Fruit fly (Drosophila melanogaster) whole organism, adult: ENCODE results near the gene CG12994.

Experiments
- CG11617 ChIP-seq: fragments of 200-800 bp; sonication (Bioruptor generic); optimal IDR thresholded peaks from 2 replicates; lab custom pipeline; 2017; ENCODE audit warnings: mild to moderate bottlenecking, missing biosample characterization, missing genetic modification reagents, missing genetic modification characterization
- CG12768 ChIP-seq: fragments of 200-800 bp; sonication (Bioruptor generic); optimal IDR thresholded peaks from 2 replicates; lab custom pipeline; 2017; ENCODE audit warnings: missing biosample characterization, missing genetic modification characterization, mild to moderate bottlenecking, moderate library complexity, missing genetic modification reagents
- CG14711 ChIP-seq: fragments of 200-800 bp; sonication (Bioruptor generic); optimal IDR thresholded peaks from 2 replicates; lab custom pipeline; 2018; ENCODE audit warnings: missing biosample characterization, mild to moderate bottlenecking, missing genetic modification characterization, moderate library complexity
- CG1620 ChIP-seq: fragments of 200-800 bp; sonication (Bioruptor generic); optimal IDR thresholded peaks from 2 replicates; lab custom pipeline; 2016; ENCODE audit warnings: missing biosample characterization, missing genetic modification characterization
- CG33017 ChIP-seq: fragments of 200-800 bp; sonication (Bioruptor generic); optimal IDR thresholded peaks from 2 replicates; lab custom pipeline; 2018; ENCODE audit warnings: missing biosample characterization, mild to moderate bottlenecking, missing genetic modification characterization, moderate library complexity
- CG5204 ChIP-seq: fragments of 200-800 bp; sonication (Bioruptor generic); optimal IDR thresholded peaks from 2 replicates; lab custom pipeline; 2016; ENCODE audit warnings: missing biosample characterization, missing genetic modification characterization
- CG7045 ChIP-seq: fragments of 200-800 bp; sonication (Bioruptor generic); optimal IDR thresholded peaks from 2 replicates; lab custom pipeline; 2017; ENCODE audit warnings: missing biosample characterization, mild to moderate bottlenecking, missing genetic modification characterization
- CG7101 ChIP-seq: fragments of 200-800 bp; sonication (Bioruptor generic); optimal IDR thresholded peaks from 2 replicates; lab custom pipeline; 2018; ENCODE audit warnings: missing biosample characterization, mild to moderate bottlenecking, missing genetic modification characterization, moderate library complexity
- Clk ChIP-seq: fragments of 200-800 bp; sonication (Bioruptor generic); optimal IDR thresholded peaks from 2 replicates; lab custom pipeline; 2017; ENCODE audit warnings: missing biosample characterization, missing genetic modification characterization
- Crg-1 ChIP-seq: fragments of 200-800 bp; sonication (Bioruptor generic); optimal IDR thresholded peaks from 2 replicates; lab custom pipeline; 2016; ENCODE audit warnings: missing biosample characterization, missing genetic modification characterization
- Hr96 ChIP-seq: fragments of 200-800 bp; sonication (Bioruptor generic); optimal IDR thresholded peaks from 2 replicates; lab custom pipeline; 2016; ENCODE audit warnings: missing biosample characterization, missing genetic modification characterization
- Mnt ChIP-seq: fragments of 200-800 bp; sonication (Bioruptor generic); optimal IDR thresholded peaks from 2 replicates; lab custom pipeline; 2016; ENCODE audit warnings: missing biosample characterization, mild to moderate bottlenecking, missing genetic modification characterization
- bab1 ChIP-seq: fragments of 200-800 bp; sonication (Bioruptor generic); optimal IDR thresholded peaks from 3 replicates; lab custom pipeline; 2019; ENCODE audit warnings: missing biosample characterization, mild to moderate bottlenecking, missing genetic modification characterization, moderate library complexity
- cic ChIP-seq: fragments of 200-800 bp; sonication (Bioruptor generic); optimal IDR thresholded peaks from 2 replicates; lab custom pipeline; 2017; ENCODE audit warnings: missing biosample characterization, mild to moderate bottlenecking, missing genetic modification characterization, moderate library complexity
- cnc ChIP-seq, 2 experiments: fragments of >200 bp; optimal IDR thresholded peaks; 2 replicates each; lab custom pipeline; 2017
- kay ChIP-seq: fragments of 200-800 bp; sonication (Bioruptor generic); peaks from one replicate; lab custom pipeline; 2016; ENCODE audit warnings: missing biosample characterization, missing genetic modification characterization, borderline replicate concordance
- ovo ChIP-seq: fragments of 200-800 bp; sonication (Bioruptor generic); optimal IDR thresholded peaks from 2 replicates; lab custom pipeline; 2016; ENCODE audit warnings: missing biosample characterization, missing genetic modification characterization
- pad ChIP-seq: fragments of 200-800 bp; sonication (Bioruptor generic); optimal IDR thresholded peaks from 3 replicates; lab custom pipeline; 2017; ENCODE audit warnings: missing biosample characterization, missing genetic modification characterization, mild to moderate bottlenecking, moderate library complexity, missing genetic modification reagents
- tj ChIP-seq: fragments of 200-800 bp; sonication (Bioruptor generic); optimal IDR thresholded peaks from 3 replicates; lab custom pipeline; 2017; ENCODE audit warnings: missing biosample characterization, mild to moderate bottlenecking, missing genetic modification characterization, moderate library complexity
- toe ChIP-seq: fragments of 200-800 bp; sonication (Bioruptor generic); optimal IDR thresholded peaks from 2 replicates; lab custom pipeline; 2016; ENCODE audit warnings: missing biosample characterization, missing genetic modification characterization

CG12994 gene

DNA sequence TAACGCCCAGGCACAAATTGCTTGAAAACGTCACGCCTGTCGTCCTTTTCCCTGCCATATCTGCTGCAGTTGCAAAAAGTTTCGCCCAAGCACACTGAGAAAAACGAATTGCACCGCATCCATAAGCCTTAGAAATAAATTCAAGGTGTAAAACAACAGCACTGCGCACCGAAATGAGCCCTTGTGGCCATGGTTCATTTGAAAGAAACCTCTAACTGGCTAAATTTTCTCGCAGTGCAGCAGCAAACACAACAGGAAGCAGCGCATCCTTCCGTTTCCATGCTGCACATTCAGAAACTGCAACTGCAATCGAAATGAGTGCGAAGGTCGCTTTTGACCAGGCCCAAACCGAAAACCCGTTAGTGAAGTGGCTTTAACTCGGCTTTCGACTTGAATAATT lies 19.4 kb downstream of the CG12994 start:
- TF ChIP-seq tj (no peak), CG33017 (tag; lab: Kevin White, UChicago) (no peak), toe (GFP tag; lab: Kevin White, UChicago) (no peak), CG12768 (GFP tag; lab: Kevin White, UChicago) (no peak), bab1 (no peak), ovo (GFP tag; lab: Kevin White, UChicago) (no peak), CG7045 (GFP tag; lab: Kevin White, UChicago) (no peak), cnc (optimal IDR thresholded peaks at IDR 0.05; lab: Kevin White, UChicago) (no peak), cic (GFP tag; lab: Kevin White, UChicago) (no peak), Mnt (GFP tag; lab: Kevin White, UChicago) (no peak), pad (GFP tag; lab: Kevin White, UChicago) (no peak), CG11617 (no peak), Crg-1 (GFP tag; lab: Kevin White, UChicago) (no peak)

DNA sequence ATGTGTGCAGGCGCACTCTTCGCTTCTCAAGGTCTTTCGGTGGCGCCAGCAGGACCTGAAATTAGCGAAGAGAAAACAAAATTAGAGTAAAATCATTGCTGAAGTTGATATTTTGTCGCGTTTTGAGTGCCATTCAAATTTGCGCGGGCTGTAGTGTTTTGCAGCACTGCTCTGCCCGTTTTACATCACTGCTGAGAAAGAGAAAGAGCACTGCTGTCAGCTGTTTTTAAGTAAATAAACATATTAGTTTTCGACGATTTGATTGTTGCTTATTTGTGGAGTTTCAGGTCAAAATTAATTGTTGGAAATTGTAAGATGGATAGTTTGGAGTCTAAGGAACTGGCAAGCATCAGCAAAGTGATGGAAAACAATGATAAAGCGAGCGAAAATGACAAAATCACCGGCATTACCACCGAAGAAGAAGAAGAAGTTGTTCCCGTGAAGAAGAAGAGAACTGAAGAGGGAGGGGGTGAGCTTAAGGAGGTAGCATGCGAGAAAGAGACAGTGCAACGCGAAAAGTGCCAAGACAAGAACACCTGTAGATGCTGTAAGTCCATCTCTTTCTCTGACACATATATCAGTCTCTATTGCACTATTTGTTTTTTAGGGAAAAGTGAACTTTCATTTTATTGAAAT lies 20.4 kb downstream of the CG12994 start, which contains the start of gene ENGase:
Gene ENGase, plus strand, starts transcription at position 282 of the 636 bp plus-strand sequence.
- TF ChIP-seq CG5204 (GFP tag; lab: Kevin White, UChicago) (no peak), Mnt (GFP tag; lab: Kevin White, UChicago) (peak; percentile 30), CG1620 (GFP tag; lab: Kevin White, UChicago) (peak; percentile 7), pad (GFP tag; lab: Kevin White, UChicago) (peak; percentile 38), cnc (optimal IDR thresholded peaks at IDR 0.05; lab: Kevin White, UChicago) (no peak), CG14711 (tag; lab: Kevin White, UChicago) (no peak), Clk (no peak), ovo (GFP tag; lab: Kevin White, UChicago) (no peak), toe (GFP tag; lab: Kevin White, UChicago) (no peak), bab1 (peak; percentile 6), CG12768 (GFP tag; lab: Kevin White, UChicago) (no peak), CG33017 (tag; lab: Kevin White, UChicago) (no peak), CG11617 (no peak), CG7045 (GFP tag; lab: Kevin White, UChicago) (no peak), Hr96 (GFP tag; lab: Kevin White, UChicago) (peak; percentile 39), CG7101 (tag; lab: Kevin White, UChicago) (no peak), tj (peak; percentile 2), kay (no peak), Crg-1 (GFP tag; lab: Kevin White, UChicago) (peak; percentile 8), cic (GFP tag; lab: Kevin White, UChicago) (peak; percentile 19)

DNA sequence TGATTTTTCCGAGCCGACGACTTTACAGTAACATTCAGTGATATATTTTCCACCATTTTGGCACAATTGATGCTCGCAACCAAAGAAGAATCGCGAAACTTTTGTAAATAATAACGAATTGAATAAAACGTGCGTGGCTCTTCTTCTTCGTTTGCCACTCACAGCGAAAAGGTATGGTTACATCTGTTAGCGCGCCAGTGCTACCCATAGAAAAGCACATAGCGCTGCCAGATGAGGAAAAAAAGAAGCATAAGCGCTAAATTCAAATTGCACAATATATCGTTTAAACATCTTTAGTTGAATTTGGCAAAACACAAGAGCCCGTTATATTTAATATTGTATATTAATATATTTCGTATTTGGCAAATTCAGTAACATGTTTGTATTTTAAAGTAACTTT lies 21.8 kb downstream of the CG12994 start, which contains the start of gene CG8611:
Gene CG8611, minus strand, starts transcription at position 159 of the 400 bp plus-strand sequence.
- TF ChIP-seq Crg-1 (GFP tag; lab: Kevin White, UChicago): no peak
- TF ChIP-seq Mnt (GFP tag; lab: Kevin White, UChicago): peak; percentile 92

DNA sequence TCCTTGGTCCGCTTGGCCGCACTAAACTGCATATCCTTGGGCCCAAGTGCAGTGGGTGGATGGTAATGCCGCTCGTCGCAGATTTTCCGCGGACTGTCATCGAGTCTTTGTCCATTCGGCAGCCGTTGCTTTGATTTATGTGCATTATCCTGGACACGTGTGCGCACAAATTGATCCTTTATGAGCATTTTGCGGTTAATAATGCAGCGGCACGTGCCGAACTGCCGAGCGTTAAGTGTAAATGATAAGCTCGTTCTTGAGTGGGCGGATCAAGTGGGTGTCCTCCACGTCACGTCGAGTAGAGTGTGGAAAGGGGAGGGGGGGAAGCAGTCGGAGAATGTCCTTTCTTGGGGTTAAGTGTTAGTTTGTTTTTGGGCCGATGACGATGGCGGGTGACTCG lies 36.1 kb downstream of the CG12994 start:
- no peak for TF ChIP-seq ovo (GFP tag; lab: Kevin White, UChicago)
- TF ChIP-seq CG7101 (tag; lab: Kevin White, UChicago): no peak
- no peak for TF ChIP-seq Mnt (GFP tag; lab: Kevin White, UChicago)
- TF ChIP-seq CG5204 (GFP tag; lab: Kevin White, UChicago): no peak
- no peak for TF ChIP-seq CG11617
- TF ChIP-seq toe (GFP tag; lab: Kevin White, UChicago): no peak
- TF ChIP-seq CG1620 (GFP tag; lab: Kevin White, UChicago): no peak
- TF ChIP-seq tj: no peak
- TF ChIP-seq bab1: no peak
- TF ChIP-seq CG33017 (tag; lab: Kevin White, UChicago): no peak
- no peak for TF ChIP-seq Clk

DNA sequence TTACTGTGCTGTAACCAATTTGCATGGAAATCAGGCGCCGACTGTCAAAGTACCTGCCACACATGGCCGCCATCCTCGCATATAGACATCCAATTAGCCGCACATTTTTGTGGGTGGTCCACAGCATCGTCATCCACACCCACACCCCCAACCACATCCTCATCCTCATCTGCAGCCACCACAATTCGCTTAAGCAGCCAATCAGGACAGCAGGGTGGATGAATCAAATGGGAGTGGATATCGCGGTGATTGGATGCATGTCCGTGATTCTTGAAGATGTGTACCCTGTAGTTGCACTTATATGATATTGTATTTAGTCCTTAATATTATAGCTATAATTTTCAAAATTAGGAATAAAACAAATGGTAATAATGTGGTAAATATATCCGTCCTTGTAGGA lies 38.9 kb downstream of the CG12994 start:
- TF ChIP-seq CG12768 (GFP tag; lab: Kevin White, UChicago) (no peak), ovo (GFP tag; lab: Kevin White, UChicago) (no peak), CG7101 (tag; lab: Kevin White, UChicago) (no peak), toe (GFP tag; lab: Kevin White, UChicago) (no peak), CG11617 (no peak), cnc (optimal IDR thresholded peaks at IDR 0.05; lab: Kevin White, UChicago) (no peak), CG33017 (tag; lab: Kevin White, UChicago) (no peak), CG7045 (GFP tag; lab: Kevin White, UChicago) (no peak), Mnt (GFP tag; lab: Kevin White, UChicago) (no peak), Clk (no peak), bab1 (no peak)

DNA sequence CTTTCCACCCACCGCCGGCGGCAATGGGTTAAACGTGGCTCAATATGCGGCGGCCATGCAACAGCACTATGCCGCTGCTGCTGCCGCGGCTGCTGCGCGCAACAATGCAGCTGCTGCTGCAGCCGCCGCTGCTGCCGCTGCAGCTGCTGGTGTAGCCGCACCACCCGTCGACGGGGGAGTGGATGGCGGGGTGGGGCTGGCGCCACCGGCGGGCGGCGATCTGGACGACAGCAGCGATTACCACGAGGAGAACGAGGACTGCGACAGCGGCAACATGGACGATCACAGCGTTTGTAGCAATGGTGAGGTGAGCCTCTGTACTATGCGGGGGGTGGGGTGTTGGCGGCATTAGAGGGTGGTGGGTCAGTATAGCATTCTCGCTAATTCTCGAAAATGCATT lies 45.6 kb downstream of the CG12994 start:
- TF ChIP-seq bab1: no peak
- TF ChIP-seq CG33017 (tag; lab: Kevin White, UChicago): no peak
- no peak for TF ChIP-seq CG11617
- no peak for TF ChIP-seq CG5204 (GFP tag; lab: Kevin White, UChicago)
- no peak for TF ChIP-seq pad (GFP tag; lab: Kevin White, UChicago)
- no peak for TF ChIP-seq cic (GFP tag; lab: Kevin White, UChicago)
- TF ChIP-seq CG1620 (GFP tag; lab: Kevin White, UChicago): no peak
- TF ChIP-seq toe (GFP tag; lab: Kevin White, UChicago): no peak
- no peak for TF ChIP-seq cnc (optimal IDR thresholded peaks at IDR 0.05; lab: Kevin White, UChicago)
